Worm (Caenorhabditis elegans): ENCODE results near the gene rbd-1.

Gene rbd-1

DNA sequence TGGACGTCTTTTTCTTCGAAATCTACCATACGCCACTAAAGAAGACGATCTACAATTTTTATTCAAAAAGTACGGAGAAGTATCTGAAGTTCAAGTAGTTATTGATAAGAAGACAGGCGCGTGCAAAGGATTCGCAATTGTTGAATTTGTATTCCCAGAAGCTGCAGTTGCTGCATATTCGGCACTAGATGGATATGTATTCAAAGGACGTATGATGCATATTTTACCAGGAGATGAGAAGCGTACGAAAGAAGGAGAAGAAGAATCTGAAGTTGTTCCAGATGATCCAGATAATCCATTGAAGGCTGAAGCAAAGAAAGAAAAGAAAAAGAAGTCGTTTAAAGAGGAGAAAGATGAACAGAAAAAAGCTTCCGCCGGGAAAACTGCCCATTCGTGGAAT lies 1.1 kb downstream of the rbd-1 start:
- no peak for TF ChIP-seq fkh-10 (GFP tag; optimal IDR thresholded peaks at IDR 0.05)

DNA sequence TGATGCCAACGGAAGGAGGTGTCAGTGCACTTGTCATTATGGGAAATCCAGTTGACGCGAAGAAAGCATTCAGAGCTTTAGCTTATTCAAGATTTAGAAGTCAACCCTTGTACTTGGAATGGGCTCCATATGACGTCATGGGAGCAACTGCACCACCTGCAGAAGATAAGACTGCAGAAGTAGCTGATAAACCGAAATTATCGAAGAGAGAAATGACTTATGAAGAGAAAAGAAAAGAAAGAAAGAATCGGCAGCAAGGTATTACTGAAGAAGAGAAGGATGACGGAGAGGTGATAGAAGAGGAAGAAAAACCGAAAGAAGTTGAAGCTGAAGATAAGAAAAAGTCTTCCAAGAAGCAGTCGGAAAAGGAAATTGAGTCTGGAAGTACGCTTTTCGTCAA lies 3.4 kb downstream of the rbd-1 start:
- TF ChIP-seq elt-2 (tag; optimal IDR thresholded peaks at IDR 0.05) (peak; percentile 65), ceh-34 (tag; optimal IDR thresholded peaks at IDR 0.05) (no peak), ets-4 (tag; optimal IDR thresholded peaks at IDR 0.05) (no peak), tbx-2 (tag; optimal IDR thresholded peaks at IDR 0.05) (no peak), ceh-19 (GFP tag; optimal IDR thresholded peaks at IDR 0.05) (no peak)

DNA sequence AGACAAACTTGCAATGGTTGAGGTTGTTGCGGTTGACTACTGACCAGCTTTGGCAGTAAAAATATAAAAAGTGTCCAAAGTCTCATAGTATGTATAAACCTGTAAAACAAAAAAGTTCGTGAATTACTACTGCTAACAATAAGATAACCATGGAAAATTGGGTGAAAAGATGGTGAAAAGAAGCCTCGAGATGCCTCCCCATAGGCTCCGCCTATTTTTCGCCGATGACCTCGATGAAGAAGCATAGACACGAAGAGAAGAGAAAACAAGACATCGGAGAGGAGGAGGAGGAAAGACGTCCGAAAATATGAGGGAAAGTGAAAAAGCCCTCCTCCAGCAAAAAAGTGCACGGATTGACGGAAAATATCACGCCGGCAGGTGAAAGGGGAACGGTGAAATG lies 16.7 kb downstream of the rbd-1 start, which contains the start of gene T23F6.5:
T23F6.5 (minus strand) TSS at position 101 of the 400 bp plus-strand sequence.
- TF ChIP-seq fax-1 (tag; optimal IDR thresholded peaks at IDR 0.05) (no peak), C38D4.7 (GFP tag; optimal IDR thresholded peaks at IDR 0.05) (no peak), lim-6 (tag; optimal IDR thresholded peaks at IDR 0.05) (no peak), ama-1 (optimal IDR thresholded peaks at IDR 0.05) (no peak), hlh-30 (tag; optimal IDR thresholded peaks at IDR 0.05; ENCODE audit: insufficient read depth) (no peak), che-1 (tag; optimal IDR thresholded peaks at IDR 0.05) (no peak), sox-4 (tag; optimal IDR thresholded peaks at IDR 0.05) (no peak), nhr-11 (tag; optimal IDR thresholded peaks at IDR 0.05) (no peak), ztf-16 (tag; optimal IDR thresholded peaks at IDR 0.05) (no peak), T23F11.4 (GFP tag; optimal IDR thresholded peaks at IDR 0.05) (no peak), pha-2 (tag; optimal IDR thresholded peaks at IDR 0.05) (no peak), tbx-2 (tag; optimal IDR thresholded peaks at IDR 0.05) (no peak)

DNA sequence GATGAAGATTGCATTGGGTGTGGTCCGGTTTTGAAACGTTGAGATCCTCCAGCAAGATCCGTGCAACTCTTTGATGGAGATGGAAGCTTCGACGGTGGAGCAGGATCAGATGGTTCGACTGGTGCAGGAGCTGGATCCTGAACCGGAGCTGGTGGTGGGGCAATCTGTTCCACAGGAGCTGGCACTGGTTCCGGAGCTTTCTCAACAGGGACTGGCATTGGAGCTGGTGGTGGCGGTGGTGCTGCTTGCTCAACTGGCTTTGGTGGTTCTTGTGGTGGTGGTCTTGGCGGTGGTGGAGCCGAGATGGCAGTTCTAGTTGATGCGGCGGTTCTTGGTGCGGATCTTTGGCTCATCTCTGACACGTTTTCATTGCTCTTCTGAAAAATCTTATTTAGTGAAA lies 18.9 kb downstream of the rbd-1 start:
- TF ChIP-seq dve-1 (tag; optimal IDR thresholded peaks at IDR 0.05) (no peak), lin-11 (tag; optimal IDR thresholded peaks at IDR 0.05) (no peak), hlh-6 (tag; optimal IDR thresholded peaks at IDR 0.05) (no peak), ceh-19 (GFP tag; optimal IDR thresholded peaks at IDR 0.05) (no peak), ama-1 (optimal IDR thresholded peaks at IDR 0.05) (no peak), sox-4 (tag; optimal IDR thresholded peaks at IDR 0.05) (no peak), sdc-2 (tag; optimal IDR thresholded peaks at IDR 0.05) (no peak), nfya-1 (tag; optimal IDR thresholded peaks at IDR 0.05) (no peak), hlh-13 (GFP tag; optimal IDR thresholded peaks at IDR 0.05) (no peak), tbx-2 (tag; optimal IDR thresholded peaks at IDR 0.05) (no peak), Y22D7AL.16 (tag; optimal IDR thresholded peaks at IDR 0.05) (no peak), pha-4 (tag; optimal IDR thresholded peaks at IDR 0.05) (no peak), ref-2 (tag; optimal IDR thresholded peaks at IDR 0.05) (no peak), fkh-10 (GFP tag; optimal IDR thresholded peaks at IDR 0.05) (no peak), fkh-6 (tag; optimal IDR thresholded peaks at IDR 0.05) (no peak), gmeb-2 (tag; optimal IDR thresholded peaks at IDR 0.05) (no peak)

DNA sequence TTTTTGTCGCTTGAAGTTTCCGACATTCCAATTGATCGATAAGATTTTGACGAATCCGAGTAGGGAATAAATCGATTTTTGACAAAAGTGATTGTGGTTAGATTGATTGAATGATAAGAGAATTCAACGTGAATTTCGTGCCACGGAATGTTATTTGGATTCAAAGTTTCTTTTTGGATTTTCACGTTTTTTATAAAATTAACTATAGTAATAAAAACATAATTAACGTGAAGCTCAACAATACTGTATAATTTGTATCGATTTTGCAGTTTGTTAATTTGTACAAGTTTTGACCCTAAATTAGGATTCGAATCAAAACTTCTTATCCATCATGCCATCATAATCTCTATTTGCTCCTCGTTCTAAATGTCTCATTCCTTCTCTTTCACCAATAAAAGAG lies 19.9 kb downstream of the rbd-1 start, which contains the start of gene C36H8.1:
C36H8.1 (minus strand) TSS at position 101 of the 400 bp plus-strand sequence.
- TF ChIP-seq ets-4 (tag; optimal IDR thresholded peaks at IDR 0.05): no peak
- TF ChIP-seq pqm-1 (tag; optimal IDR thresholded peaks at IDR 0.05): no peak
- no peak for TF ChIP-seq ceh-18 (tag; optimal IDR thresholded peaks at IDR 0.05)
- TF ChIP-seq rnt-1 (tag; optimal IDR thresholded peaks at IDR 0.05): no peak
- TF ChIP-seq fkh-10 (GFP tag; optimal IDR thresholded peaks at IDR 0.05): no peak
- TF ChIP-seq che-1 (tag; optimal IDR thresholded peaks at IDR 0.05): no peak
- TF ChIP-seq ttx-3 (tag; optimal IDR thresholded peaks at IDR 0.05): no peak
- TF ChIP-seq hlh-15 (tag; optimal IDR thresholded peaks at IDR 0.05): no peak

DNA sequence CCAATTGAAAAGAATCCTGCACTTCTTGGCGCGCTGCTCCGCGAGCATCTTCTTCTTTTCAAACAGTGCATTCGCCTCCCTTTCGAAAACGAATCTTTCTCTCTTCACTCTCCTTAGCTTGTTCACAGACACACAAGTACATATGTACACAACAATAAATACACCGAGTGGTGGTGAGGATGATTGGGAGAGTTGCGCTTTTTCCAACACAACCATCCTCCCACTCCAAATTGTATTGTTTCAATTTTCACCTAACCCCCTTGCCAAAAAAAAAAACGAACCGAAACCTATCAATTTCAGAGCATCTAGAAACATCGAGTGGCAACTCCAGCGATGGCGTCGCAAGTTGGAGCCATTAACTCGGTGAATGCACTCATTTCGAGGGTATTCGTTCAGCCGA lies 21.5 kb downstream of the rbd-1 start, which contains the start of gene inx-6:
inx-6 (plus strand) TSS at position 301 of the 400 bp plus-strand sequence.
- TF ChIP-seq tbx-2 (tag; optimal IDR thresholded peaks at IDR 0.05) (no peak), C08G9.2 (tag; optimal IDR thresholded peaks at IDR 0.05) (no peak), pax-1 (tag; optimal IDR thresholded peaks at IDR 0.05) (no peak), pha-4 (tag; optimal IDR thresholded peaks at IDR 0.05) (no peak), pag-3 (tag; optimal IDR thresholded peaks at IDR 0.05; ENCODE audit: borderline replicate concordance) (no peak), fkh-6 (tag; optimal IDR thresholded peaks at IDR 0.05) (no peak), npax-4 (tag; optimal IDR thresholded peaks at IDR 0.05) (no peak), ahr-1 (tag; optimal IDR thresholded peaks at IDR 0.05) (no peak), ceh-24 (tag; optimal IDR thresholded peaks at IDR 0.05) (no peak), ztf-16 (tag; optimal IDR thresholded peaks at IDR 0.05) (no peak), nfya-1 (tag; optimal IDR thresholded peaks at IDR 0.05) (no peak)

All from whole organism, late embryonic.